Worm (Caenorhabditis elegans): ENCODE data around the gene C03B1.5.

Gene C03B1.5

DNA sequence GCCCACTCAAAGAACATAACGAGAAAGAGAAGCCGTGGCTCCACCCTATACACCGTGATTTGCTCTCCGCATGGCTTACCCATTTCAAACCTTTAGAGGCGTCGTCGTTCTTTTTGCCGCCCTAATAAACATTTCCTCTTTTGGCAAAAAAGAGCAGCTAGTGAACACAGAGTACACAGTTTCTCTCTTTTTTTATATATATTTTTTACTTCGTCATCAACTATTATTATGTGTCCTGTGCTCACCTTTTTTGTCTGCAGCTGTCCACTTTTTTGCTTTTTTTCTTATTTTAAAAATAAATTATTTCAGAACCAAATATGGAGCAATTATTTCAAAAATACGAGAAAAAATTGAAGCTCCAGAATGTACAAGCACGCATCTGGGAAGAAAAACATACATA lies 14.3 kb downstream of the C03B1.5 start, which contains the start of gene C03B1.2:
C03B1.2 (plus strand) TSS at position 301 of the 400 bp plus-strand sequence.
- TF ChIP-seq pqm-1 (tag; optimal IDR thresholded peaks at IDR 0.05): no peak
- no peak for TF ChIP-seq skn-1 (tag; optimal IDR thresholded peaks at IDR 0.05)
- no peak for TF ChIP-seq jun-1 (tag; optimal IDR thresholded peaks at IDR 0.05)
- TF ChIP-seq nhr-10 (tag; optimal IDR thresholded peaks at IDR 0.05): no peak
- TF ChIP-seq saeg-2 (GFP tag; IDR thresholded peaks at IDR 0.05): no peak
- TF ChIP-seq Y105C5A.15 (GFP tag; IDR thresholded peaks at IDR 0.05): no peak
- no peak for TF ChIP-seq set-16 (GFP tag; IDR thresholded peaks at IDR 0.05)
- no peak for TF ChIP-seq dpl-1 (GFP tag; optimal IDR thresholded peaks at IDR 0.05)
- TF ChIP-seq madf-5 (GFP tag; IDR thresholded peaks at IDR 0.05): no peak
- no peak for TF ChIP-seq nhr-6 (tag; optimal IDR thresholded peaks at IDR 0.05)
- no peak for TF ChIP-seq lin-38 (GFP tag; IDR thresholded peaks at IDR 0.05)

DNA sequence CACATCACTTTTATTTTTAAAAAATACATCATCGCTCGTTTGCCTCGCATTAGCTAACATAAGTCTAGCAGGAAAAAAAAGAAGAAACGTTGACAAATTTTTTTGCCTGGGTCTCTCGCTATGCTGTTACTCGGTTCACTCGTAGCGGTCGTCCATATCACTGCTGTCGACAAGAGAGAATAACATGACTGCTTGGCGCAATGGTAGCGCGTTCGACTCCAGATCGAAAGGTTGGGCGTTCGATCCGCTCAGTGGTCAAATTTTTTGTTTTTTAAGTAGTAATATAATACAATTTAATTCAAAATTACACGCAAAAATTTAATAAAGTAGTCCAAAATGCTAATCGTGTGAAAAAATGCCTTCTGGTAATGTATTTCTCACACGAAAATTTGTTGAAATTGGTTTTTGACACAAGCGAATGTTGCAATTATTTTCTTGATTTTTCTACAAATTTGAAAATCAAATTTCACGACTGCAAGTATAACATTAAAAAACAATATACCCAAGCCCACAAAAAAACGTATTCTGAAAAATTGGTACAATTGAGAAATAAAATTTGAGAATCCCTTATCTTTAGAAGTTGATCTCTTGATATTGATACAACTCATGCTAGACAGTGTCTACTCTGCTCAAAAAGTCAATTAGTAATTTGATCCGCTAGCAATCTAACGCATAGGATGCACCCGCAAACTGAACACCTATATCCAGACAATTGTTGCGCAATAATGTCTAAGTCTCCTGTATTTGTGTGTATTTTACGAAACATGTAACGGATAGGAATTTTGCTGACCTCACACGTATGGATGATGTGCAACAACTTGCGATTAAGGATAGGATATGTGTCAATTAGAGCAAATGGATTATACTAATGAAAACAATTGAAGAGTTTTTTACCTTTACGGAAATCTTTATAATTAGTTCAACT lies 16.1 kb downstream of the C03B1.5 start:
- TF ChIP-seq F37D6.2 (tag; optimal IDR thresholded peaks at IDR 0.05) (peak; percentile 40), nhr-6 (tag; optimal IDR thresholded peaks at IDR 0.05) (no peak), aly-2 (tag; optimal IDR thresholded peaks at IDR 0.05) (no peak), F10B5.3 (tag; optimal IDR thresholded peaks at IDR 0.05) (no peak), vab-7 (GFP tag; IDR thresholded peaks at IDR 0.05) (peak; percentile 90), ztf-11 (tag; optimal IDR thresholded peaks at IDR 0.05) (no peak), mep-1 (tag; optimal IDR thresholded peaks at IDR 0.05) (no peak), Y5F2A.4 (GFP tag; optimal IDR thresholded peaks at IDR 0.05) (peak; percentile 40), lim-7 (GFP tag; IDR thresholded peaks at IDR 0.05) (no peak; the same call in 1 of the 2 replicates), nhr-41 (GFP tag; IDR thresholded peaks at IDR 0.05) (peak; percentile 56; the same call in 1 of the 2 replicates), rbr-2 (tag; optimal IDR thresholded peaks at IDR 0.05) (peak; percentile 73), ceh-62 (tag; optimal IDR thresholded peaks at IDR 0.05) (no peak), saeg-2 (GFP tag; IDR thresholded peaks at IDR 0.05) (0 out of 2 replicates have a peak, but pooled peaks have one; percentile 77), nhr-111 (GFP tag; optimal IDR thresholded peaks at IDR 0.05) (peak; percentile 63), skn-1 (tag; optimal IDR thresholded peaks at IDR 0.05) (no peak), ceh-28 (tag; optimal IDR thresholded peaks at IDR 0.05) (no peak), F49E8.2 (tag; optimal IDR thresholded peaks at IDR 0.05; ENCODE audit: borderline replicate concordance) (peak; percentile 50), gei-8 (GFP tag; optimal IDR thresholded peaks at IDR 0.05) (peak; percentile 66), ceh-32 (tag; optimal IDR thresholded peaks at IDR 0.05; ENCODE audit: poor library complexity) (peak; percentile 39), zfp-3 (GFP tag; conservative IDR thresholded peaks at IDR 0.05) (peak; percentile 66), D1046.2 (GFP tag; IDR thresholded peaks at IDR 0.05) (peak; percentile 87), spr-3 (GFP tag; optimal IDR thresholded peaks at IDR 0.05) (peak; percentile 81), lsy-2 (tag; optimal IDR thresholded peaks at IDR 0.05) (no peak), mdl-1 (tag; optimal IDR thresholded peaks at IDR 0.05) (no peak), unc-39 (tag; optimal IDR thresholded peaks at IDR 0.05) (no peak), nhr-10 (tag; optimal IDR thresholded peaks at IDR 0.05) (no peak), nhr-48 (tag; optimal IDR thresholded peaks at IDR 0.05) (peak; percentile 61), php-3 (GFP tag; IDR thresholded peaks at IDR 0.05) (no peak), ces-1 (GFP tag; optimal IDR thresholded peaks at IDR 0.05) (no peak), snpc-4 (tag; optimal IDR thresholded peaks at IDR 0.05) (no peak), cey-2 (tag; optimal IDR thresholded peaks at IDR 0.05; ENCODE audit: borderline replicate concordance, insufficient read depth) (no peak), unc-130 (GFP tag; optimal IDR thresholded peaks at IDR 0.05) (peak; percentile 45), hlh-30 (tag; optimal IDR thresholded peaks at IDR 0.05; ENCODE audit: insufficient read depth) (peak; percentile 50), tag-97 (GFP tag; IDR thresholded peaks at IDR 0.05) (no peak), unc-62 (GFP tag; optimal IDR thresholded peaks at IDR 0.05 in 1 of 2) (peak in 1 of 2 experiments; percentile 92), unc-62 (tag; optimal IDR thresholded peaks at IDR 0.05) (no peak), daf-16 (GFP tag; optimal IDR thresholded peaks at IDR 0.05) (peak; percentile 69 to 79), daf-16 (tag; optimal IDR thresholded peaks at IDR 0.05) (peak; percentile 54), hif-1 (tag; optimal IDR thresholded peaks at IDR 0.05) (no peak), nhr-77 (tag; optimal IDR thresholded peaks at IDR 0.05) (peak; percentile 26)
